Worm (Caenorhabditis elegans) whole organism, mixed stage, embryonic: ENCODE measurements around the gene F54E2.9.

Experiments used
- nhr-12 ChIP-seq: fragments of 150-350 bp; optimal IDR thresholded peaks from 2 replicates; lab custom pipeline; 2014; ENCODE audit warnings: missing biosample characterization, missing genetic modification characterization
- unc-62 ChIP-seq: fragments of 150-350 bp; optimal IDR thresholded peaks from 2 replicates; lab custom pipeline; 2014; ENCODE audit warnings: missing biosample characterization, missing genetic modification reagents, missing genetic modification characterization

DNA sequence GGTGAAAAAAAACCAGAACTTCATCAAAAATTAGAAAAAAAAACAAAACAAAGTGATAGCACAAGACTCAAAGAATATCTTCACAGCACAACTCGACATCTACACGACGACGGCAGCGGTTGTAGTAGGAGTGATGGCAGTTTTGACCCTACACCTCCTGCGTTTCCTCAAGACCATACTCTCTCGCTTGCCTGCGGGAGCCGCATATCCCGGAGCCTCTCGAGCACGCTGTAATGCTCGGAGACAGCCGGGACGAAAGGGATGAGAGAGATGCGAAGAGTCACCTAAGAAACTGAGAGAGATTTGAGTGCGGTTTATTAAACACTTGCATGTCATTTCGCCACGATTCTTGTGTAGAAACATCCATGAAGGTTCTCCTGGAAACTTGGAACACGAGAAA, 4.3 kb downstream of the F54E2.9 start:
- TF ChIP-seq unc-62 (GFP tag; lab: Kevin White, UChicago) (no peak), nhr-12 (no peak)
